Worm (Caenorhabditis elegans) whole organism, early embryonic: ENCODE measurements around the gene nhr-290.

Source experiments
- B0310.2 ChIP-seq: sonication (generic microtip); optimal IDR thresholded peaks from 2 replicates; lab custom pipeline; 2016; ENCODE audit warnings: mild to moderate bottlenecking, missing genetic modification characterization, missing compliant biosample characterization
- F13C5.2 ChIP-seq: sonication (generic microtip); optimal IDR thresholded peaks from 2 replicates; lab custom pipeline; 2017; ENCODE audit warnings: mild to moderate bottlenecking, missing genetic modification characterization, inconsistent platforms, missing compliant biosample characterization
- aly-1 ChIP-seq: sonication (generic microtip); optimal IDR thresholded peaks from 2 replicates; lab custom pipeline; 2016; ENCODE audit warnings: missing genetic modification characterization, missing compliant biosample characterization
- ama-1 ChIP-seq: fragments of 150-350 bp; optimal IDR thresholded peaks from 2 replicates; lab custom pipeline; 2014
- ceh-13 ChIP-seq: fragments of 200-800 bp; sonication (Bioruptor generic); optimal IDR thresholded peaks from 2 replicates; lab custom pipeline; 2018; ENCODE audit warnings: mild to moderate bottlenecking, missing genetic modification characterization, missing compliant biosample characterization
- ceh-36 ChIP-seq: sonication (generic microtip); optimal IDR thresholded peaks from 2 replicates; lab custom pipeline; 2016; ENCODE audit warnings: missing genetic modification characterization, inconsistent platforms, missing compliant biosample characterization
- ets-7 ChIP-seq: sonication (generic microtip); optimal IDR thresholded peaks from 2 replicates; lab custom pipeline; 2016; ENCODE audit warnings: missing genotype, missing genetic modification characterization, missing compliant biosample characterization
- flt-1 ChIP-seq: fragments of 200-800 bp; sonication (Bioruptor generic); IDR thresholded peaks from 2 replicates; pipeline ENCODE4 v1.3.6; 2022; ENCODE audit warnings: missing genetic modification characterization, missing compliant biosample characterization
- hmg-4 ChIP-seq: fragments of 200-800 bp; sonication (Bioruptor generic); optimal IDR thresholded peaks from 2 replicates; lab custom pipeline; 2018; ENCODE audit warnings: mild to moderate bottlenecking, missing genetic modification characterization, missing compliant biosample characterization
- hnd-1 ChIP-seq: sonication (generic microtip); optimal IDR thresholded peaks from 2 replicates; lab custom pipeline; 2016; ENCODE audit warnings: missing genetic modification characterization, missing compliant biosample characterization
- pes-1 ChIP-seq: fragments of 200-800 bp; sonication (Bioruptor generic); IDR thresholded peaks from 2 replicates; pipeline ENCODE4 v1.3.6; 2022; ENCODE audit warnings: missing genetic modification reagents, missing genetic modification characterization, missing compliant biosample characterization
- scrt-1 ChIP-seq: fragments of 200-800 bp; sonication (Bioruptor generic); IDR thresholded peaks from 2 replicates; pipeline ENCODE4 v1.3.6; 2022; ENCODE audit warnings: missing genetic modification characterization, missing compliant biosample characterization
- sea-1 ChIP-seq: fragments of 200-800 bp; sonication (Bioruptor generic); conservative IDR thresholded peaks from 2 replicates; pipeline ENCODE4 v1.3.6; 2022; ENCODE audit warnings: missing genetic modification characterization, missing compliant biosample characterization
- tbx-11 ChIP-seq: fragments of 200-800 bp; sonication (Bioruptor generic); IDR thresholded peaks from 2 replicates; pipeline ENCODE4 v1.3.6; 2022; ENCODE audit warnings: missing genetic modification characterization, missing compliant biosample characterization
- tbx-37 ChIP-seq: fragments of 200-800 bp; sonication (Bioruptor generic); conservative IDR thresholded peaks from 2 replicates; pipeline ENCODE4 v1.3.6; 2022; ENCODE audit warnings: missing genetic modification reagents, missing genetic modification characterization, missing compliant biosample characterization
- tra-4 ChIP-seq: sonication (generic microtip); optimal IDR thresholded peaks from 2 replicates; lab custom pipeline; 2017; ENCODE audit warnings: missing genetic modification characterization, missing compliant biosample characterization

Gene nhr-290

ce11 chrV:2608352-2608751, 34.4 kb downstream of the nhr-290 start, which contains the start of gene acr-17:
acr-17 (plus strand) TSS chrV:2608652.
- TF ChIP-seq ama-1 (lab: Kevin White, UChicago), result no peak
- no peak for TF ChIP-seq hnd-1 (tag; lab: Kevin White, UChicago)
- no peak for TF ChIP-seq hmg-4
- TF ChIP-seq F13C5.2 (tag; lab: Kevin White, UChicago), result no peak

ce11 chrV:2614986-2615687, 41.2 kb downstream of the nhr-290 start, which contains the start of gene F53E10.1:
F53E10.1 (plus strand) TSS chrV:2615310.
- TF ChIP-seq F13C5.2 (tag; lab: Kevin White, UChicago) (no peak), tra-4 (tag; lab: Kevin White, UChicago) (no peak), aly-1 (no peak), tbx-37 (GFP tag; lab: Robert Waterston, UW) (no peak), tbx-11 (GFP tag; lab: Robert Waterston, UW) (no peak), hmg-4 (no peak), ama-1 (lab: Kevin White, UChicago) (no peak), ceh-36 (no peak)

DNA sequence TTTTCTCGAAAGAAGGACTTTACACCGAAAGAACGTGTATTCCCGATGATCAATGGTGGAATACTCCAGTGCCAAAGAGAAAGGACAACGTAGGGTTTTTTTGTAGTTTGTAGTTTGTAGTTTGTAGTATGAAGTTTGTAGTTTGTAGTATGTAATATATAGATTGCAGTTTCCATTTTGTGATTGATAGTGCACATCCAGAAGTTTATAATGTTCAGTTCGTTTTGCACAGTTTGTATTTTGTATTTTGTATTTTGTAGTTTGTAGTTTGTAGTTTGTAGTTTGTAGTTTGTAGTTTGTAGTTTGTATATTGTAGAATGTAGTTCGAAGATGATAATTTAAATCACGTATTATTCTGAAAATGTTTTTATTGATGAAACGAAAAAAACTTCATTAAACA, 43.5 kb downstream of the nhr-290 start:
- no peak for TF ChIP-seq scrt-1 (GFP tag; lab: Robert Waterston, UW)
- no peak for TF ChIP-seq aly-1
- TF ChIP-seq tbx-11 (GFP tag; lab: Robert Waterston, UW), result 0 out of 2 replicates have a peak, but pooled peaks have one; percentile 13

DNA sequence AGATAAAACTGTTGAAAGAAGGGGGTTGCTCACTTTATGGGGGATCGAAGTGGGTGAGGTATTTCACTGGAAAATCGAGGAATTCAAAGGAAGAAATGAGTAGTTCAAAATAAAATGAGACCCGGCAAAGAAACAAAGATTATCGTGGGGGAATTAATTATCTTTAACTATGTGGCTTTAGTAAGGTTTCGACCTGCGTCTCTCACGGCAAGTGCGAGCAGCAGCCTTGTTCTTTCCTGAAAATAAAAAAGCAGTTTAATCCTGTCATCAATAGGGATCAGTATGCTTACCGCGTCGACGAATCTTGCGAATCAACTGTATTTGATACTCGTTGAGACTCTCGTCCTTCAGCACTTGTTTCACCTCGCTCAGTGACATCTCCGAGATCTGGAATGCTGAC, 47.9 kb downstream of the nhr-290 start, which contains the start of gene srh-271:
Gene srh-271, minus strand, starts transcription at position 101 of the 400 bp plus-strand sequence.
- TF ChIP-seq tbx-37 (GFP tag; lab: Robert Waterston, UW) (no peak), hmg-4 (no peak), flt-1 (GFP tag; lab: Robert Waterston, UW) (no peak), ama-1 (lab: Kevin White, UChicago) (no peak), ets-7 (tag; lab: Kevin White, UChicago) (no peak), aly-1 (no peak), B0310.2 (tag; lab: Kevin White, UChicago) (no peak), scrt-1 (GFP tag; lab: Robert Waterston, UW) (no peak), tra-4 (tag; lab: Kevin White, UChicago) (no peak), ceh-13 (GFP tag; lab: Kevin White, UChicago) (no peak), pes-1 (GFP tag; lab: Robert Waterston, UW) (no peak), sea-1 (GFP tag; lab: Robert Waterston, UW) (no peak), tbx-11 (GFP tag; lab: Robert Waterston, UW) (no peak), F13C5.2 (tag; lab: Kevin White, UChicago) (no peak)

ce11 chrV:2623765-2624164, 49.8 kb downstream of the nhr-290 start:
- TF ChIP-seq flt-1 (GFP tag; lab: Robert Waterston, UW) (peak; percentile 27; the same call in 1 of the 2 replicates), aly-1 (no peak)
